Fruit fly (Drosophila melanogaster) whole organism, embryonic: ENCODE results near the gene CG31176.

ENCODE experiments used
- Awh ChIP-seq: fragments of 200-800 bp; sonication (Bioruptor generic); IDR thresholded peaks from 2 replicates; pipeline ENCODE4, ENCODE4 v1.3.6; 2022; ENCODE audit warnings: missing biosample characterization, missing genetic modification characterization
- Bdp1 ChIP-seq: fragments of 200-800 bp; sonication (Bioruptor generic); optimal IDR thresholded peaks from 3 replicates; lab custom pipeline; 2016; ENCODE audit warnings: missing biosample characterization, missing genetic modification characterization
- CG10462 ChIP-seq: fragments of 200-800 bp; sonication (Bioruptor generic); optimal IDR thresholded peaks from 2 replicates; lab custom pipeline; 2016; ENCODE audit warnings: missing biosample characterization, missing genetic modification characterization
- CG10979 ChIP-seq: fragments of 200-800 bp; sonication (Bioruptor generic); optimal IDR thresholded peaks from 2 replicates; lab custom pipeline; 2018; ENCODE audit warnings: missing biosample characterization, mild to moderate bottlenecking, missing genetic modification characterization, moderate library complexity
- CG12744 ChIP-seq: fragments of 200-800 bp; sonication (Bioruptor generic); optimal IDR thresholded peaks from 2 replicates; lab custom pipeline; 2016; ENCODE audit warnings: missing biosample characterization, missing genetic modification characterization
- CG13894 ChIP-seq: fragments of 200-800 bp; sonication (Bioruptor generic); optimal IDR thresholded peaks from 3 replicates; lab custom pipeline; 2018; ENCODE audit warnings: missing biosample characterization, mild to moderate bottlenecking, missing genetic modification characterization, moderate library complexity
- CG14014 ChIP-seq: fragments of 200-800 bp; sonication (Bioruptor generic); IDR thresholded peaks from 2 replicates; pipeline ENCODE4 v1.3.6; 2022; ENCODE audit warnings: missing biosample characterization, missing genetic modification characterization
- CG14710 ChIP-seq: fragments of 200-800 bp; sonication (Bioruptor generic); optimal IDR thresholded peaks from 3 replicates; lab custom pipeline; 2019; ENCODE audit warnings: missing biosample characterization, mild to moderate bottlenecking, missing genetic modification characterization, moderate library complexity
- CG17912 ChIP-seq: fragments of 200-800 bp; sonication (Bioruptor generic); optimal IDR thresholded peaks from 2 replicates; lab custom pipeline; 2018; ENCODE audit warnings: missing biosample characterization, mild to moderate bottlenecking, missing genetic modification characterization
- CG30020 ChIP-seq: fragments of 200-800 bp; optimal IDR thresholded peaks from 2 replicates; lab custom pipeline; 2019; ENCODE audit warnings: missing biosample characterization, mild to moderate bottlenecking, missing genetic modification characterization, moderate library complexity
- CG32532 ChIP-seq: fragments of 200-800 bp; sonication (Bioruptor generic); IDR thresholded peaks from 2 replicates; pipeline ENCODE4 v1.3.6; 2022; ENCODE audit warnings: missing biosample characterization, missing genetic modification characterization
- CG34376 ChIP-seq: fragments of 200-800 bp; sonication (Bioruptor generic); optimal IDR thresholded peaks from 2 replicates; lab custom pipeline; 2018; ENCODE audit warnings: missing biosample characterization, mild to moderate bottlenecking, missing genetic modification characterization
- CG3847 ChIP-seq: fragments of 200-800 bp; sonication (Bioruptor generic); IDR thresholded peaks from 2 replicates; pipeline ENCODE4 v1.3.6; 2022; ENCODE audit warnings: missing biosample characterization, missing genetic modification characterization
- CG4328 ChIP-seq: fragments of 200-800 bp; sonication (Bioruptor generic); optimal IDR thresholded peaks from 3 replicates; lab custom pipeline; 2017; ENCODE audit warnings: missing biosample characterization, missing genetic modification reagents, missing genetic modification characterization
- CG43689 ChIP-seq: fragments of 200-800 bp; sonication (Bioruptor generic); IDR thresholded peaks from 2 replicates; pipeline ENCODE4 v1.3.6; 2022; ENCODE audit warnings: missing biosample characterization, missing genetic modification characterization
- CG4617 ChIP-seq: fragments of 200-800 bp; sonication (Bioruptor generic); optimal IDR thresholded peaks from 3 replicates; lab custom pipeline; 2016; ENCODE audit warnings: missing biosample characterization, missing genetic modification characterization, borderline replicate concordance
- CG7928 ChIP-seq: fragments of 200-800 bp; sonication (Bioruptor generic); optimal IDR thresholded peaks from 2 replicates; lab custom pipeline; 2017; ENCODE audit warnings: missing biosample characterization, mild to moderate bottlenecking, missing genetic modification characterization
- CG8290 ChIP-seq, 3 experiments: fragments of 200-800 bp; sonication (Bioruptor generic); optimal IDR thresholded peaks; 2 replicates each; lab custom pipeline; 2016 to 2019; ENCODE audit warnings: missing biosample characterization in 3 of 3, missing genetic modification characterization in 3 of 3, mild to moderate bottlenecking in 2 of 3, moderate library complexity in 1 of 3
- CG8359 ChIP-seq: fragments of 200-800 bp; sonication (Bioruptor generic); optimal IDR thresholded peaks from 2 replicates; lab custom pipeline; 2017; ENCODE audit warnings: missing biosample characterization, mild to moderate bottlenecking, missing genetic modification characterization, borderline replicate concordance
- CG9876 ChIP-seq: fragments of 200-800 bp; sonication (Bioruptor generic); optimal IDR thresholded peaks from 2 replicates; lab custom pipeline; 2016; ENCODE audit warnings: missing biosample characterization, missing genetic modification characterization
- Dbx ChIP-seq: fragments of 200-800 bp; sonication (Bioruptor generic); IDR thresholded peaks from 3 replicates; pipeline ENCODE4 v1.3.6; 2022; ENCODE audit warnings: missing biosample characterization, missing genetic modification characterization
- E2f1 ChIP-seq: fragments of 200-800 bp; sonication (Bioruptor generic); IDR thresholded peaks from 2 replicates; pipeline ENCODE4 v1.3.6; 2022; ENCODE audit warnings: missing biosample characterization, missing genetic modification characterization
- Eip74EF ChIP-seq, 2 experiments: fragments of 200-800 bp in 1 of 2; fragments of >200 bp in 1 of 2; sonication (Bioruptor generic) in 1 of 2; optimal IDR thresholded peaks; 2 replicates each; lab custom pipeline; 2017 to 2019; ENCODE audit warnings: missing biosample characterization in 2 of 2, missing genetic modification characterization in 2 of 2, mild to moderate bottlenecking in 1 of 2, moderate library complexity in 1 of 2
- Fer2 ChIP-seq: fragments of 200-800 bp; sonication (Bioruptor generic); optimal IDR thresholded peaks from 2 replicates; lab custom pipeline; 2018; ENCODE audit warnings: missing biosample characterization, mild to moderate bottlenecking, missing genetic modification characterization, moderate library complexity
- Hand ChIP-seq: fragments of 200-800 bp; sonication (Bioruptor generic); optimal IDR thresholded peaks from 2 replicates; lab custom pipeline; 2017; ENCODE audit warnings: mild to moderate bottlenecking, missing biosample characterization, missing genetic modification reagents, missing genetic modification characterization
- Hmr ChIP-seq: fragments of 200-800 bp; sonication (Bioruptor generic); optimal IDR thresholded peaks from 3 replicates; lab custom pipeline; 2017; ENCODE audit warnings: mild to moderate bottlenecking, missing biosample characterization, missing genetic modification reagents, missing genetic modification characterization
- NfI ChIP-seq: fragments of 200-800 bp; sonication (Bioruptor generic); optimal IDR thresholded peaks from 3 replicates; lab custom pipeline; 2018; ENCODE audit warnings: missing biosample characterization, mild to moderate bottlenecking, missing genetic modification characterization, moderate library complexity
- Usf ChIP-seq: fragments of 200-800 bp; sonication (Bioruptor generic); optimal IDR thresholded peaks from 2 replicates; lab custom pipeline; 2017; ENCODE audit warnings: missing genotype, missing biosample characterization, missing genetic modification characterization
- ato ChIP-seq: fragments of 200-800 bp; sonication (Bioruptor generic); IDR thresholded peaks from 2 replicates; pipeline ENCODE4 v1.3.6; 2022; ENCODE audit warnings: missing biosample characterization, missing genetic modification characterization; ENCODE audit not compliant: partially characterized antibody
- bbx ChIP-seq: fragments of 200-800 bp; sonication (Bioruptor generic); IDR thresholded peaks from 2 replicates; pipeline ENCODE4 v1.3.6; 2022; ENCODE audit warnings: missing biosample characterization, missing genetic modification characterization; ENCODE audit not compliant: partially characterized antibody
- croc ChIP-seq: fragments of 200-800 bp; sonication (Bioruptor generic); conservative IDR thresholded peaks from 3 replicates; pipeline ENCODE4 v1.3.6; 2022; ENCODE audit warnings: missing biosample characterization, missing genetic modification characterization
- emc ChIP-seq: fragments of 200-800 bp; sonication (Bioruptor generic); optimal IDR thresholded peaks from 2 replicates; lab custom pipeline; 2016; ENCODE audit warnings: missing biosample characterization, missing genetic modification characterization
- gcm ChIP-seq: fragments of 200-800 bp; sonication (Bioruptor generic); optimal IDR thresholded peaks from 2 replicates; lab custom pipeline; 2019; ENCODE audit warnings: missing biosample characterization, mild to moderate bottlenecking, missing genetic modification characterization, moderate library complexity
- grau ChIP-seq: fragments of 200-800 bp; optimal IDR thresholded peaks from 3 replicates; lab custom pipeline; 2019; ENCODE audit warnings: missing biosample characterization, mild to moderate bottlenecking, missing genetic modification characterization, moderate library complexity
- grn ChIP-seq: fragments of 200-800 bp; sonication (Bioruptor generic); optimal IDR thresholded peaks from 3 replicates; lab custom pipeline; 2017; ENCODE audit warnings: missing biosample characterization, missing genetic modification characterization
- hbn ChIP-seq: fragments of 200-800 bp; sonication (Bioruptor generic); IDR thresholded peaks from 2 replicates; pipeline ENCODE4 v1.3.6; 2022; ENCODE audit warnings: missing biosample characterization, missing genetic modification characterization; ENCODE audit not compliant: partially characterized antibody
- kah ChIP-seq: fragments of 200-800 bp; sonication (Bioruptor generic); optimal IDR thresholded peaks from 2 replicates; lab custom pipeline; 2018; ENCODE audit warnings: missing biosample characterization, mild to moderate bottlenecking, missing genetic modification characterization
- klu ChIP-seq: fragments of 200-800 bp; sonication (Bioruptor generic); IDR thresholded peaks from 2 replicates; pipeline ENCODE4 v1.3.6; 2022; ENCODE audit warnings: missing biosample characterization, missing genetic modification characterization
- lab ChIP-seq: fragments of 200-800 bp; sonication (Bioruptor generic); optimal IDR thresholded peaks from 3 replicates; lab custom pipeline; 2017; ENCODE audit warnings: missing biosample characterization, missing genetic modification characterization, mild to moderate bottlenecking, moderate library complexity, missing genetic modification reagents
- lbe ChIP-seq: fragments of 200-800 bp; sonication (Bioruptor generic); optimal IDR thresholded peaks from 2 replicates; lab custom pipeline; 2016; ENCODE audit warnings: missing biosample characterization, mild to moderate bottlenecking, missing genetic modification characterization
- nerfin-2 ChIP-seq: fragments of 200-800 bp; sonication (Bioruptor generic); IDR thresholded peaks from 2 replicates; pipeline ENCODE4 v1.3.6; 2022; ENCODE audit warnings: missing biosample characterization, missing genetic modification characterization; ENCODE audit not compliant: partially characterized antibody
- prd ChIP-seq, 3 experiments: fragments of >200 bp in 2 of 3; fragments of 200-800 bp in 1 of 3; sonication (Bioruptor generic) in 1 of 3; optimal IDR thresholded peaks in 2 of 3; IDR thresholded peaks in 1 of 3; 2 replicates in 2 of 3; 3 replicates in 1 of 3; pipeline versions ENCODE4 v1.3.6 to Lab custom; 2017 to 2022; ENCODE audit warnings: missing biosample characterization in 1 of 3, missing genetic modification characterization in 1 of 3
- sd ChIP-seq: fragments of 200-800 bp; sonication (Bioruptor generic); optimal IDR thresholded peaks from 3 replicates; lab custom pipeline; 2018; ENCODE audit warnings: missing biosample characterization, mild to moderate bottlenecking, missing genetic modification characterization, moderate library complexity
- tin ChIP-seq: fragments of 200-800 bp; sonication (Bioruptor generic); optimal IDR thresholded peaks from 3 replicates; lab custom pipeline; 2016; ENCODE audit warnings: missing biosample characterization, missing genetic modification characterization
- z ChIP-seq: fragments of 200-800 bp; sonication (Bioruptor generic); IDR thresholded peaks from 3 replicates; pipeline ENCODE4 v1.3.6; 2022; ENCODE audit warnings: missing biosample characterization, missing genetic modification characterization

CG31176 gene

dm6 chr3R:21627752-21628151, 91.7 kb downstream of the CG31176 start (continued):
- TF ChIP-seq Hand (GFP tag; lab: Kevin White, UChicago) (peak; percentile 29), Fer2 (tag; lab: Kevin White, UChicago) (peak; percentile 34), CG30020 (no peak), CG9876 (GFP tag; lab: Kevin White, UChicago) (no peak), Usf (peak; percentile 35)
- TF ChIP-seq, all 482 proteins: peak for 277

DNA sequence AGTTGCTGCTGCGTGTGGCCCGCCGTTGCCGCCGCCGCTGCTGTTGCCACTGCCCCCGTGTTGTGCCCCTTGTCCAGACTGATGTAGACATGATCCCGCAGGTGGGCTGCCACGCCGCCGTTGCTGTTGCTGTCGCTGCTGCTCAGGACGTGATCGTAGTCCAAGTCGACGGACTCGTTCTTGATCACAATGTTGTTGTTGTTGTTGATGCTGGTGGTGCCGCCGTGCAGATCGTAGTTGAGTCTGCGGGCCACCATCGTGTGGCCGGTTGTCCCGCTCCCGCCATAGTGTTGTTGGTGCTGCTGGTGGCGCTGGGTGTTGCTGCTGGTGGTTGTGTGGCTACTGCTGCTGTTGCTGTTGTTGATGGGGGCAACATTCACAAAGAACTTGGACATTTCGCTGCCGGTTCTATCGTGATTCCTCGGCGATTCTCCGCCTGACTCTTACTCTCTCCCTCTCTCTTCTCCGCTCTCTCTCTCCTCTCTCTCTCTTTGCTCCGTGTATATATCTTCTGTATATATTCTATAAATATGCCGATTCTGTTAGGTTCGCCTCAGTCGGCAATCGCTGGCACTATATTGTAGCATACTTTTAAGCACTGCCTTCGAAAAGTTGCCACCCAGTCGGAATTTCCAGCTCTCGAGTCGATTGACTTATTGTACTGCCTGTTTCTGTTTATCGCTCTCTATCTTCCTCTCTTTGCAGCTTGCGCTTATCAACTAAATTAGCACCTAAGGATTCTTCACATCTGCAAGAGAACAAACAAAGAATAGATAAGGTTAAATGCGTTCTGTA, 93.2 kb downstream of the CG31176 start:
- peak; percentile 48 for TF ChIP-seq sd (tag; lab: Kevin White, UChicago)
- no peak for TF ChIP-seq CG4328 (GFP tag; lab: Kevin White, UChicago)
- TF ChIP-seq CG14710 (tag; lab: Kevin White, UChicago) = peak; percentile 15
- TF ChIP-seq CG34376 (GFP tag; lab: Kevin White, UChicago) = peak; percentile 60
- no peak for TF ChIP-seq ato (GFP tag; lab: Robert Waterston, UW)
- TF ChIP-seq tin (GFP tag; lab: Kevin White, UChicago) = peak; percentile 18
- TF ChIP-seq CG14014 = no peak
- TF ChIP-seq klu (GFP tag; lab: Robert Waterston, UW) = no peak
- TF ChIP-seq CG4617 (GFP tag; lab: Kevin White, UChicago) = peak; percentile 1
- TF ChIP-seq Bdp1 (GFP tag; lab: Kevin White, UChicago) = no peak
- TF ChIP-seq bbx = peak; percentile 64
- TF ChIP-seq CG32532 (GFP tag; lab: Robert Waterston, UW) = peak; percentile 38; the same call in 1 of the 2 replicates
- TF ChIP-seq prd (optimal IDR thresholded peaks at IDR 0.05; lab: Kevin White, UChicago) = no peak
- no peak for TF ChIP-seq prd (GFP tag; IDR thresholded peaks at IDR 0.05; lab: Robert Waterston, UW)
- TF ChIP-seq Awh (GFP tag; lab: Robert Waterston, UW) = no peak
- peak; percentile 26; the same call in 1 of the 2 replicates for TF ChIP-seq hbn
- no peak for TF ChIP-seq Eip74EF (GFP tag; optimal IDR thresholded peaks at IDR 0.05; lab: Kevin White, UChicago)
- TF ChIP-seq croc (GFP tag; lab: Robert Waterston, UW) = no peak
- no peak for TF ChIP-seq CG8359
- no peak for TF ChIP-seq CG43689 (GFP tag; lab: Robert Waterston, UW)
- TF ChIP-seq CG8290 (GFP tag; optimal IDR thresholded peaks at IDR 0.05; lab: Kevin White, UChicago) = peak; percentile 44
- peak; percentile 72 to 84 for TF ChIP-seq CG8290 (tag; optimal IDR thresholded peaks at IDR 0.05; lab: Kevin White, UChicago)
- peak; percentile 2 for TF ChIP-seq CG17912 (GFP tag; lab: Kevin White, UChicago)
- TF ChIP-seq Hmr = peak; percentile 51
- TF ChIP-seq CG10462 (GFP tag; lab: Kevin White, UChicago) = no peak
- 0 out of 3 replicates have a peak, but pooled peaks have one; percentile 33 for TF ChIP-seq Dbx (GFP tag; lab: Robert Waterston, UW)
- TF ChIP-seq nerfin-2 (GFP tag; lab: Robert Waterston, UW) = 0 out of 2 replicates have a peak, but pooled peaks have one; percentile 22
- no peak for TF ChIP-seq emc (GFP tag; lab: Kevin White, UChicago)
- TF ChIP-seq NfI = no peak
- TF ChIP-seq CG13894 (tag; lab: Kevin White, UChicago) = peak; percentile 83
- peak; percentile 1 for TF ChIP-seq CG12744 (GFP tag; lab: Kevin White, UChicago)
- TF ChIP-seq lab (GFP tag; lab: Kevin White, UChicago) = peak; percentile 37
- TF ChIP-seq grau (tag; lab: Kevin White, UChicago) = peak; percentile 28
- TF ChIP-seq kah (GFP tag; lab: Kevin White, UChicago) = peak; percentile 19
- 0 out of 2 replicates have a peak, but pooled peaks have one; percentile 6 for TF ChIP-seq E2f1
- peak; percentile 40 for TF ChIP-seq lbe
- 0 out of 2 replicates have a peak, but pooled peaks have one; percentile 18 for TF ChIP-seq CG3847
- peak; percentile 53; the same call in 1 of the 3 replicates for TF ChIP-seq z
- TF ChIP-seq grn = peak; percentile 43
- peak; percentile 80 for TF ChIP-seq gcm
- peak; percentile 2 for TF ChIP-seq CG10979
- TF ChIP-seq CG7928 (GFP tag; lab: Kevin White, UChicago) = no peak
